Fruit fly (Drosophila melanogaster) whole organism: ENCODE results near the gene CG4770.

Source experiments
- EcR ChIP-seq, 2 experiments: fragments of >200 bp; optimal IDR thresholded peaks; 2 replicates each; lab custom pipeline; 2017; ENCODE audit warnings: missing biosample characterization in 2 of 2, missing genetic modification characterization in 2 of 2, missing genetic modification reagents in 2 of 2
- pan ChIP-seq: fragments of >200 bp; optimal IDR thresholded peaks from 2 replicates; lab custom pipeline; 2017
- psq ChIP-seq: fragments of >200 bp; optimal IDR thresholded peaks from 2 replicates; lab custom pipeline; 2017
- usp ChIP-seq: fragments of >200 bp; optimal IDR thresholded peaks from 2 replicates; lab custom pipeline; 2017; ENCODE audit warnings: missing biosample characterization, missing genetic modification characterization, mixed read lengths

- TF ChIP-seq usp (GFP tag; lab: Kevin White, UChicago) = no peak
- TF ChIP-seq psq (lab: Kevin White, UChicago) = no peak
- TF ChIP-seq pan (lab: Kevin White, UChicago) = no peak
- TF ChIP-seq EcR (GFP tag; optimal IDR thresholded peaks at IDR 0.05; lab: Kevin White, UChicago) = no peak
These were observed 23.0 kb upstream of the CG4770 start for dm6 chr3R:19895305-19895704.
